Fruit fly (Drosophila melanogaster) whole organism, embryonic: ENCODE measurements around the gene Sry-alpha.

ENCODE experiments used
- ATbp ChIP-seq: fragments of 200-800 bp; sonication (Bioruptor generic); optimal IDR thresholded peaks from 2 replicates; lab custom pipeline; 2017; ENCODE audit warnings: missing biosample characterization, mild to moderate bottlenecking, missing genetic modification characterization, missing genetic modification reagents
- Abd-B ChIP-seq: fragments of 200-800 bp; sonication (Bioruptor generic); optimal IDR thresholded peaks from 2 replicates; lab custom pipeline; 2018; ENCODE audit warnings: missing biosample characterization, mild to moderate bottlenecking, missing genetic modification characterization, moderate library complexity
- Atf6 ChIP-seq: fragments of 200-800 bp; sonication (Bioruptor generic); IDR thresholded peaks from 2 replicates; pipeline ENCODE4 v1.3.6; 2022; ENCODE audit warnings: missing biosample characterization, missing genetic modification characterization
- C15 ChIP-seq: fragments of 200-800 bp; sonication (Bioruptor generic); IDR thresholded peaks from 3 replicates; pipeline ENCODE4 v1.3.6; 2022; ENCODE audit warnings: missing biosample characterization, missing genetic modification characterization
- CG10366 ChIP-seq: fragments of 200-800 bp; sonication (Bioruptor generic); IDR thresholded peaks from 2 replicates; pipeline ENCODE4 v1.3.6; 2022; ENCODE audit warnings: missing biosample characterization, missing genetic modification characterization
- CG13123 ChIP-seq: fragments of 200-800 bp; sonication (Bioruptor generic); optimal IDR thresholded peaks from 2 replicates; lab custom pipeline; 2016; ENCODE audit warnings: missing biosample characterization, missing genetic modification characterization
- CG13424 ChIP-seq: fragments of 200-800 bp; sonication (Bioruptor generic); optimal IDR thresholded peaks from 2 replicates; lab custom pipeline; 2019; ENCODE audit warnings: missing biosample characterization, mild to moderate bottlenecking, missing genetic modification characterization, moderate library complexity
- CG14710 ChIP-seq: fragments of 200-800 bp; sonication (Bioruptor generic); optimal IDR thresholded peaks from 3 replicates; lab custom pipeline; 2019; ENCODE audit warnings: missing biosample characterization, mild to moderate bottlenecking, missing genetic modification characterization, moderate library complexity
- CG15269 ChIP-seq: fragments of 200-800 bp; sonication (Bioruptor generic); optimal IDR thresholded peaks from 2 replicates; lab custom pipeline; 2018; ENCODE audit warnings: missing biosample characterization, mild to moderate bottlenecking, missing genetic modification characterization, moderate library complexity
- CG17359 ChIP-seq: fragments of 200-800 bp; sonication (Bioruptor generic); optimal IDR thresholded peaks from 3 replicates; lab custom pipeline; 2018; ENCODE audit warnings: missing biosample characterization, mild to moderate bottlenecking, missing genetic modification characterization, moderate library complexity
- CG17568 ChIP-seq: fragments of 200-800 bp; sonication (Bioruptor generic); optimal IDR thresholded peaks from 2 replicates; lab custom pipeline; 2018; ENCODE audit warnings: missing biosample characterization, mild to moderate bottlenecking, missing genetic modification characterization, moderate library complexity
- CG17612 ChIP-seq: fragments of 200-800 bp; sonication (Bioruptor generic); IDR thresholded peaks from 2 replicates; pipeline ENCODE4 v1.3.6; 2022; ENCODE audit warnings: missing biosample characterization, missing genetic modification characterization
- CG2129 ChIP-seq: fragments of 200-800 bp; sonication (Bioruptor generic); IDR thresholded peaks from 2 replicates; pipeline ENCODE4 v1.3.6; 2022; ENCODE audit warnings: missing biosample characterization, missing genetic modification characterization; ENCODE audit not compliant: partially characterized antibody
- CG30403 ChIP-seq: fragments of 200-800 bp; sonication (Bioruptor generic); optimal IDR thresholded peaks from 3 replicates; lab custom pipeline; 2016; ENCODE audit warnings: missing biosample characterization, missing genetic modification characterization
- CG3163 ChIP-seq: fragments of 200-800 bp; sonication (Bioruptor generic); optimal IDR thresholded peaks from 3 replicates; lab custom pipeline; 2016; ENCODE audit warnings: missing biosample characterization, missing genetic modification characterization
- CG7928 ChIP-seq: fragments of 200-800 bp; sonication (Bioruptor generic); optimal IDR thresholded peaks from 2 replicates; lab custom pipeline; 2017; ENCODE audit warnings: missing biosample characterization, mild to moderate bottlenecking, missing genetic modification characterization
- CG8290 ChIP-seq, 3 experiments: fragments of 200-800 bp; sonication (Bioruptor generic); optimal IDR thresholded peaks; 2 replicates each; lab custom pipeline; 2016 to 2019; ENCODE audit warnings: missing biosample characterization in 3 of 3, missing genetic modification characterization in 3 of 3, mild to moderate bottlenecking in 2 of 3, moderate library complexity in 1 of 3
- CG8765 ChIP-seq: fragments of 200-800 bp; sonication (Bioruptor generic); IDR thresholded peaks from 2 replicates; pipeline ENCODE4 v1.3.6; 2022; ENCODE audit warnings: missing biosample characterization, missing genetic modification characterization
- CG8944 ChIP-seq: fragments of 200-800 bp; sonication (Bioruptor generic); optimal IDR thresholded peaks from 3 replicates; lab custom pipeline; 2016; ENCODE audit warnings: missing biosample characterization, missing genetic modification characterization
- CG9797 ChIP-seq: fragments of 200-800 bp; sonication (Bioruptor generic); optimal IDR thresholded peaks from 3 replicates; lab custom pipeline; 2018; ENCODE audit warnings: missing biosample characterization, mild to moderate bottlenecking, missing genetic modification characterization
- D19B ChIP-seq: fragments of 200-800 bp; sonication (Bioruptor generic); optimal IDR thresholded peaks from 2 replicates; lab custom pipeline; 2017; ENCODE audit warnings: missing biosample characterization, mild to moderate bottlenecking, missing genetic modification characterization
- Drgx ChIP-seq: fragments of 200-800 bp; sonication (Bioruptor generic); IDR thresholded peaks from 2 replicates; pipeline ENCODE4 v1.3.6; 2022; ENCODE audit warnings: missing biosample characterization, missing genetic modification characterization
- Fer2 ChIP-seq: fragments of 200-800 bp; sonication (Bioruptor generic); optimal IDR thresholded peaks from 2 replicates; lab custom pipeline; 2018; ENCODE audit warnings: missing biosample characterization, mild to moderate bottlenecking, missing genetic modification characterization, moderate library complexity
- Hey ChIP-seq: fragments of 200-800 bp; sonication (Bioruptor generic); optimal IDR thresholded peaks from 3 replicates; lab custom pipeline; 2018; ENCODE audit warnings: missing biosample characterization, mild to moderate bottlenecking, missing genetic modification characterization
- Mrtf ChIP-seq: fragments of 200-800 bp; sonication (Bioruptor generic); IDR thresholded peaks from 3 replicates; pipeline ENCODE4 v1.3.6; 2022; ENCODE audit warnings: missing biosample characterization, missing genetic modification characterization
- Nf-YA ChIP-seq: fragments of 200-800 bp; sonication (Bioruptor generic); IDR thresholded peaks from 2 replicates; pipeline ENCODE4 v1.3.6; 2022; ENCODE audit warnings: missing biosample characterization, missing genetic modification characterization
- Nf-YB ChIP-seq: fragments of 200-800 bp; sonication (Bioruptor generic); optimal IDR thresholded peaks from 3 replicates; lab custom pipeline; 2019; ENCODE audit warnings: missing biosample characterization, mild to moderate bottlenecking, missing genetic modification characterization, moderate library complexity
- Oaz ChIP-seq: fragments of 200-800 bp; sonication (Bioruptor generic); IDR thresholded peaks from 2 replicates; pipeline ENCODE4 v1.3.6; 2022; ENCODE audit warnings: missing biosample characterization, missing genetic modification characterization
- Optix ChIP-seq: fragments of 200-800 bp; sonication (Bioruptor generic); IDR thresholded peaks from 3 replicates; pipeline ENCODE4 v1.3.6; 2022; ENCODE audit warnings: missing biosample characterization, missing genetic modification characterization
- Side ChIP-seq: fragments of 200-800 bp; sonication (Bioruptor generic); optimal IDR thresholded peaks from 2 replicates; lab custom pipeline; 2016; ENCODE audit warnings: missing biosample characterization, missing genetic modification characterization
- Usf ChIP-seq: fragments of 200-800 bp; sonication (Bioruptor generic); optimal IDR thresholded peaks from 2 replicates; lab custom pipeline; 2017; ENCODE audit warnings: missing genotype, missing biosample characterization, missing genetic modification characterization
- YL-1 ChIP-seq: fragments of 200-800 bp; sonication (Bioruptor generic); optimal IDR thresholded peaks from 3 replicates; lab custom pipeline; 2017; ENCODE audit warnings: missing biosample characterization, mild to moderate bottlenecking, missing genetic modification characterization
- dati ChIP-seq: fragments of 200-800 bp; sonication (Bioruptor generic); IDR thresholded peaks from 2 replicates; pipeline ENCODE4 v1.3.6; 2022; ENCODE audit warnings: missing biosample characterization, missing genetic modification characterization
- ewg ChIP-seq: fragments of 200-800 bp; sonication (Bioruptor generic); optimal IDR thresholded peaks from 3 replicates; lab custom pipeline; 2017; ENCODE audit warnings: mild to moderate bottlenecking, missing biosample characterization, missing genetic modification reagents, missing genetic modification characterization
- fd96Cb ChIP-seq: fragments of 200-800 bp; sonication (Bioruptor generic); optimal IDR thresholded peaks from 2 replicates; lab custom pipeline; 2018; ENCODE audit warnings: missing biosample characterization, mild to moderate bottlenecking, missing genetic modification characterization, moderate library complexity
- gfzf ChIP-seq: fragments of 200-800 bp; sonication (Bioruptor generic); optimal IDR thresholded peaks from 2 replicates; lab custom pipeline; 2016; ENCODE audit warnings: missing biosample characterization, mild to moderate bottlenecking, missing genetic modification characterization, moderate library complexity
- grn ChIP-seq: fragments of 200-800 bp; sonication (Bioruptor generic); optimal IDR thresholded peaks from 3 replicates; lab custom pipeline; 2017; ENCODE audit warnings: missing biosample characterization, missing genetic modification characterization
- gt ChIP-seq: fragments of 200-800 bp; sonication (Bioruptor generic); IDR thresholded peaks from 2 replicates; pipeline ENCODE4 v1.3.6; 2022; ENCODE audit warnings: missing biosample characterization, missing genetic modification characterization
- h ChIP-seq: fragments of >200 bp; optimal IDR thresholded peaks from 2 replicates; lab custom pipeline; 2017
- inv ChIP-seq: fragments of 200-800 bp; sonication (Bioruptor generic); IDR thresholded peaks from 2 replicates; pipeline ENCODE4 v1.3.6; 2022; ENCODE audit warnings: missing biosample characterization, missing genetic modification characterization; ENCODE audit not compliant: partially characterized antibody
- lbe ChIP-seq: fragments of 200-800 bp; sonication (Bioruptor generic); optimal IDR thresholded peaks from 2 replicates; lab custom pipeline; 2016; ENCODE audit warnings: missing biosample characterization, mild to moderate bottlenecking, missing genetic modification characterization
- lmd ChIP-seq: fragments of 200-800 bp; sonication (Bioruptor generic); IDR thresholded peaks from 2 replicates; pipeline ENCODE4 v1.3.6; 2022; ENCODE audit warnings: missing biosample characterization, missing genetic modification characterization
- mld ChIP-seq: fragments of 200-800 bp; sonication (Bioruptor generic); IDR thresholded peaks from 3 replicates; pipeline ENCODE4 v1.3.6; 2022; ENCODE audit warnings: missing biosample characterization, missing genetic modification characterization; ENCODE audit not compliant: partially characterized antibody
- otp ChIP-seq: fragments of 200-800 bp; sonication (Bioruptor generic); IDR thresholded peaks from 3 replicates; pipeline ENCODE4, ENCODE4 v1.3.6; 2022; ENCODE audit warnings: missing biosample characterization, missing genetic modification characterization
- psq ChIP-seq: fragments of 200-800 bp; sonication (Bioruptor generic); optimal IDR thresholded peaks from 2 replicates; lab custom pipeline; 2017; ENCODE audit warnings: missing biosample characterization, missing genetic modification characterization
- ranshi ChIP-seq: fragments of 200-800 bp; sonication (Bioruptor generic); IDR thresholded peaks from 2 replicates; pipeline ENCODE4 v1.3.6; 2022; ENCODE audit warnings: missing biosample characterization, missing genetic modification characterization
- ro ChIP-seq: fragments of 200-800 bp; sonication (Bioruptor generic); IDR thresholded peaks from 2 replicates; pipeline ENCODE4 v1.3.6; 2022; ENCODE audit warnings: missing biosample characterization, missing genetic modification characterization
- ssp ChIP-seq: fragments of 200-800 bp; sonication (Bioruptor generic); IDR thresholded peaks from 2 replicates; pipeline ENCODE4 v1.3.6; 2022; ENCODE audit warnings: missing biosample characterization, missing genetic modification characterization
- tin ChIP-seq: fragments of 200-800 bp; sonication (Bioruptor generic); optimal IDR thresholded peaks from 3 replicates; lab custom pipeline; 2016; ENCODE audit warnings: missing biosample characterization, missing genetic modification characterization
- tio ChIP-seq: fragments of 200-800 bp; sonication (Bioruptor generic); optimal IDR thresholded peaks from 2 replicates; lab custom pipeline; 2017; ENCODE audit warnings: missing biosample characterization, missing genetic modification characterization, inconsistent platforms
- unc-4 ChIP-seq: fragments of 200-800 bp; sonication (Bioruptor generic); IDR thresholded peaks from 2 replicates; pipeline ENCODE4 v1.3.6; 2022; ENCODE audit warnings: missing biosample characterization, missing genetic modification characterization; ENCODE audit not compliant: partially characterized antibody
- zf30C ChIP-seq: fragments of 200-800 bp; sonication (Bioruptor generic); optimal IDR thresholded peaks from 3 replicates; lab custom pipeline; 2018; ENCODE audit warnings: missing biosample characterization, mild to moderate bottlenecking, missing genetic modification characterization

Sry-alpha gene

dm6 chr3R:30039494-30039893, at the start of gene Sry-alpha, which contains the start of the genes janA and Sry-beta:
Gene Sry-alpha, plus strand, starts transcription at chr3R:30039719.
Gene janA, minus strand, starts transcription at chr3R:30039533.
Gene Sry-beta, plus strand, starts transcription at chr3R:30039719.
- TF ChIP-seq dati (GFP tag; lab: Robert Waterston, UW) (no peak), CG7928 (no peak), CG17568 (GFP tag; lab: Kevin White, UChicago) (no peak), Mrtf (no peak), inv (GFP tag; lab: Robert Waterston, UW) (peak; percentile 99), Nf-YA (GFP tag; lab: Robert Waterston, UW) (no peak), h (lab: Kevin White, UChicago) (no peak), lbe (GFP tag; lab: Kevin White, UChicago) (no peak), ssp (GFP tag; lab: Robert Waterston, UW) (no peak), C15 (GFP tag; lab: Robert Waterston, UW) (no peak), CG8765 (GFP tag; lab: Robert Waterston, UW) (no peak), CG17612 (no peak), Usf (GFP tag; lab: Kevin White, UChicago) (no peak), CG17359 (no peak), CG13424 (tag; lab: Kevin White, UChicago) (peak; percentile 16), CG8290 (GFP tag; optimal IDR thresholded peaks at IDR 0.05; lab: Kevin White, UChicago) (no peak), CG8290 (tag; optimal IDR thresholded peaks at IDR 0.05; lab: Kevin White, UChicago) (no peak), tin (GFP tag; lab: Kevin White, UChicago) (no peak), Side (GFP tag; lab: Kevin White, UChicago) (no peak), zf30C (GFP tag; lab: Kevin White, UChicago) (no peak), Abd-B (GFP tag; lab: Kevin White, UChicago) (no peak), ranshi (no peak), CG14710 (tag; lab: Kevin White, UChicago) (peak; percentile 62), Optix (GFP tag; lab: Robert Waterston, UW) (no peak), CG10366 (GFP tag; lab: Robert Waterston, UW) (no peak), mld (peak; percentile 96), Atf6 (GFP tag; lab: Robert Waterston, UW) (no peak), fd96Cb (tag; lab: Kevin White, UChicago) (no peak), CG8944 (no peak), Hey (tag; lab: Kevin White, UChicago) (no peak), Nf-YB (GFP tag; lab: Kevin White, UChicago) (no peak), YL-1 (GFP tag; lab: Kevin White, UChicago) (peak; percentile 86), ATbp (GFP tag; lab: Kevin White, UChicago) (no peak), tio (GFP tag; lab: Kevin White, UChicago) (no peak), CG30403 (GFP tag; lab: Kevin White, UChicago) (peak; percentile 16), CG2129 (GFP tag; lab: Robert Waterston, UW) (peak; percentile 100), gfzf (GFP tag; lab: Kevin White, UChicago) (peak; percentile 63), lmd (GFP tag; lab: Robert Waterston, UW) (no peak), CG9797 (GFP tag; lab: Kevin White, UChicago) (peak; percentile 80), ewg (GFP tag; lab: Kevin White, UChicago) (no peak), Drgx (no peak), CG3163 (GFP tag; lab: Kevin White, UChicago) (no peak), CG13123 (no peak), gt (GFP tag; lab: Robert Waterston, UW) (no peak), D19B (GFP tag; lab: Kevin White, UChicago) (no peak), Fer2 (tag; lab: Kevin White, UChicago) (no peak), grn (GFP tag; lab: Kevin White, UChicago) (no peak), otp (GFP tag; lab: Robert Waterston, UW) (no peak), unc-4 (GFP tag; lab: Robert Waterston, UW) (peak; percentile 99), CG15269 (tag; lab: Kevin White, UChicago) (no peak), ro (no peak), psq (GFP tag; lab: Kevin White, UChicago) (no peak), Oaz (GFP tag; lab: Robert Waterston, UW) (no peak)
